Worm (Caenorhabditis elegans) whole organism, early embryonic: ENCODE results near the gene hach-1.

Experiments used
- B0310.2 ChIP-seq: sonication (generic microtip); optimal IDR thresholded peaks from 2 replicates; lab custom pipeline; 2016; ENCODE audit warnings: mild to moderate bottlenecking, missing genetic modification characterization, missing compliant biosample characterization
- flt-1 ChIP-seq: fragments of 200-800 bp; sonication (Bioruptor generic); IDR thresholded peaks from 2 replicates; pipeline ENCODE4 v1.3.6; 2022; ENCODE audit warnings: missing genetic modification characterization, missing compliant biosample characterization
- hmbx-1 ChIP-seq: sonication (generic microtip); optimal IDR thresholded peaks from 2 replicates; lab custom pipeline; 2016; ENCODE audit warnings: mild to moderate bottlenecking, missing genetic modification characterization, missing compliant biosample characterization
- hnd-1 ChIP-seq: sonication (generic microtip); optimal IDR thresholded peaks from 2 replicates; lab custom pipeline; 2016; ENCODE audit warnings: missing genetic modification characterization, missing compliant biosample characterization
- scrt-1 ChIP-seq: fragments of 200-800 bp; sonication (Bioruptor generic); IDR thresholded peaks from 2 replicates; pipeline ENCODE4 v1.3.6; 2022; ENCODE audit warnings: missing genetic modification characterization, missing compliant biosample characterization
- tbx-11 ChIP-seq: fragments of 200-800 bp; sonication (Bioruptor generic); IDR thresholded peaks from 2 replicates; pipeline ENCODE4 v1.3.6; 2022; ENCODE audit warnings: missing genetic modification characterization, missing compliant biosample characterization
- tra-4 ChIP-seq: sonication (generic microtip); optimal IDR thresholded peaks from 2 replicates; lab custom pipeline; 2017; ENCODE audit warnings: missing genetic modification characterization, missing compliant biosample characterization

DNA sequence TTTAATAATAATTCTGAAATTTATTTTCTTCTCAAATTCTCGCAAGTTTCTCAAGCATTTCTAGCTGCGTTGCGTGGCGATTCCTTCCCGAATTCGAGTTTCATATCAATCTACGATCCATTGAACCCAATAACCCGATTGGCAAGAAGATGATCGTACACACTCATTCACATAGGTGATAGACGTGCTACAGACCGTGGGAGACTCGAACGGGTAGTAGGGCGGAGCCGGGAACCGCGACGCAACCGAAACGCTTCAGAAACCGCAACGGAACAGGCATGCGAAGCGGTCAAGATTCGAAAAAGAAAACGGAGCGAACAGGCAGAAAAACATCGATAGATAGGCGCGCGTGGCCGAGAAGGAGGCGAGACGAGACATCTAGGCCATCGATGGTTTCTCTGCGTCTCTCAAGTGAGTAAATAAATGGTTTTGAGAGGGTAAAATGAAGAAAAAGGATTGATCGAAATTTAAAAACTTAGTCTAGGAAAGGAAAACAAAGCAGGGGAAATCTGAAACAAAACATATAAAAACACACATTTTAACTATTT is 48.3 kb downstream of the hach-1 start, which contains the start of gene madf-11:
- TF ChIP-seq tbx-11 (GFP tag; lab: Robert Waterston, UW), result no peak
- no peak for TF ChIP-seq hnd-1 (tag; lab: Kevin White, UChicago)
- TF ChIP-seq hmbx-1, result no peak
- no peak for TF ChIP-seq flt-1 (GFP tag; lab: Robert Waterston, UW)
- TF ChIP-seq tra-4 (tag; lab: Kevin White, UChicago), result no peak
- TF ChIP-seq scrt-1 (GFP tag; lab: Robert Waterston, UW), result no peak
- TF ChIP-seq B0310.2 (tag; lab: Kevin White, UChicago), result no peak
